Worm (Caenorhabditis elegans): ENCODE results near the gene F16G10.9.

Gene F16G10.9

ce11 chrII:2418836-2419235 is 33.4 kb upstream of the F16G10.9 start, which contains the start of gene fbxc-20:
Gene fbxc-20, plus strand, starts transcription at chrII:2419136.
- TF ChIP-seq mab-5 (tag; optimal IDR thresholded peaks at IDR 0.05) (no peak), nhr-12 (tag; optimal IDR thresholded peaks at IDR 0.05) (no peak), bed-3 (GFP tag; optimal IDR thresholded peaks at IDR 0.05) (no peak), flh-1 (GFP tag; optimal IDR thresholded peaks at IDR 0.05) (no peak)

- TF ChIP-seq mep-1 (tag; optimal IDR thresholded peaks at IDR 0.05): no peak
- no peak for TF ChIP-seq pha-4 (tag; optimal IDR thresholded peaks at IDR 0.05)
- no peak for TF ChIP-seq zip-8 (tag; optimal IDR thresholded peaks at IDR 0.05)
- no peak for TF ChIP-seq tbx-8 (GFP tag; optimal IDR thresholded peaks at IDR 0.05)
- TF ChIP-seq lin-32 (GFP tag; optimal IDR thresholded peaks at IDR 0.05): no peak
- no peak for TF ChIP-seq lsy-2 (tag; optimal IDR thresholded peaks at IDR 0.05)
- no peak for TF ChIP-seq nhr-28 (tag; optimal IDR thresholded peaks at IDR 0.05)
- no peak for TF ChIP-seq unc-120 (tag; optimal IDR thresholded peaks at IDR 0.05; ENCODE audit: poor library complexity, severe bottlenecking)
- TF ChIP-seq ztf-11 (tag; optimal IDR thresholded peaks at IDR 0.05): no peak
- TF ChIP-seq mls-2 (tag; optimal IDR thresholded peaks at IDR 0.05): no peak
These were observed 32.5 kb upstream of the F16G10.9 start, which contains the start of the genes F42G2.5 and F42G2.7 for ce11 chrII:2417889-2418288. Gene F42G2.5, minus strand, starts transcription at chrII:2417989. Gene F42G2.7, plus strand, starts transcription at chrII:2418158.

ce11 chrII:2415439-2415838 is 30.0 kb upstream of the F16G10.9 start, which contains the start of gene fbxa-4:
Gene fbxa-4, minus strand, starts transcription at chrII:2415531.
- TF ChIP-seq bed-3 (GFP tag; optimal IDR thresholded peaks at IDR 0.05) (no peak), nhr-28 (tag; optimal IDR thresholded peaks at IDR 0.05) (no peak), ztf-11 (tag; optimal IDR thresholded peaks at IDR 0.05) (no peak), ceh-83 (GFP tag; optimal IDR thresholded peaks at IDR 0.05) (no peak), lsy-2 (tag; optimal IDR thresholded peaks at IDR 0.05) (no peak), elt-1 (tag; optimal IDR thresholded peaks at IDR 0.05; ENCODE audit: borderline replicate concordance, insufficient read depth) (no peak)

ce11 chrII:2412649-2413048 is 27.3 kb upstream of the F16G10.9 start, which contains the start of gene fbxa-182:
Gene fbxa-182, minus strand, starts transcription at chrII:2412749.
- TF ChIP-seq cnd-1 (tag; optimal IDR thresholded peaks at IDR 0.05): no peak
- no peak for TF ChIP-seq nhr-2 (tag; optimal IDR thresholded peaks at IDR 0.05)
- TF ChIP-seq drap-1 (GFP tag; optimal IDR thresholded peaks at IDR 0.05): no peak
- no peak for TF ChIP-seq nhr-12 (tag; optimal IDR thresholded peaks at IDR 0.05)
- no peak for TF ChIP-seq ceh-43 (GFP tag; optimal IDR thresholded peaks at IDR 0.05)
- TF ChIP-seq hlh-1 (tag; optimal IDR thresholded peaks at IDR 0.05): no peak
- TF ChIP-seq unc-120 (tag; optimal IDR thresholded peaks at IDR 0.05; ENCODE audit: poor library complexity, severe bottlenecking): no peak

- no peak for TF ChIP-seq M03D4.4 (tag; optimal IDR thresholded peaks at IDR 0.05)
- TF ChIP-seq nhr-76 (tag; optimal IDR thresholded peaks at IDR 0.05): no peak
- TF ChIP-seq ham-2 (GFP tag; optimal IDR thresholded peaks at IDR 0.05): no peak
- no peak for TF ChIP-seq bed-3 (GFP tag; optimal IDR thresholded peaks at IDR 0.05)
- no peak for TF ChIP-seq ces-1 (GFP tag; optimal IDR thresholded peaks at IDR 0.05)
- TF ChIP-seq tbx-8 (GFP tag; optimal IDR thresholded peaks at IDR 0.05): no peak
- no peak for TF ChIP-seq elt-3 (tag; optimal IDR thresholded peaks at IDR 0.05)
- TF ChIP-seq ztf-11 (tag; optimal IDR thresholded peaks at IDR 0.05): no peak
- no peak for TF ChIP-seq blmp-1 (tag; optimal IDR thresholded peaks at IDR 0.05)
- TF ChIP-seq nhr-2 (tag; optimal IDR thresholded peaks at IDR 0.05): no peak
- no peak for TF ChIP-seq drap-1 (GFP tag; optimal IDR thresholded peaks at IDR 0.05)
- TF ChIP-seq nhr-237 (tag; optimal IDR thresholded peaks at IDR 0.05): no peak
- TF ChIP-seq nhr-12 (tag; optimal IDR thresholded peaks at IDR 0.05): no peak
- no peak for TF ChIP-seq hlh-1 (tag; optimal IDR thresholded peaks at IDR 0.05)
- no peak for TF ChIP-seq elt-1 (tag; optimal IDR thresholded peaks at IDR 0.05; ENCODE audit: borderline replicate concordance, insufficient read depth)
- TF ChIP-seq mab-5 (tag; optimal IDR thresholded peaks at IDR 0.05): no peak
- no peak for TF ChIP-seq pha-4 (tag; optimal IDR thresholded peaks at IDR 0.05)
- TF ChIP-seq ceh-83 (GFP tag; optimal IDR thresholded peaks at IDR 0.05): no peak
- TF ChIP-seq snpc-4 (tag; optimal IDR thresholded peaks at IDR 0.05): no peak
- no peak for TF ChIP-seq unc-39 (tag; optimal IDR thresholded peaks at IDR 0.05)
These were observed 26.2 kb upstream of the F16G10.9 start for ce11 chrII:2411555-2411954.

- TF ChIP-seq elt-1 (tag; optimal IDR thresholded peaks at IDR 0.05; ENCODE audit: borderline replicate concordance, insufficient read depth) (no peak), ceh-43 (GFP tag; optimal IDR thresholded peaks at IDR 0.05) (no peak), bed-3 (GFP tag; optimal IDR thresholded peaks at IDR 0.05) (no peak), ztf-11 (tag; optimal IDR thresholded peaks at IDR 0.05) (no peak), ham-2 (GFP tag; optimal IDR thresholded peaks at IDR 0.05) (no peak), ces-1 (GFP tag; optimal IDR thresholded peaks at IDR 0.05) (no peak), unc-120 (tag; optimal IDR thresholded peaks at IDR 0.05; ENCODE audit: poor library complexity, severe bottlenecking) (no peak), nhr-28 (tag; optimal IDR thresholded peaks at IDR 0.05) (no peak), unc-62 (GFP tag; optimal IDR thresholded peaks at IDR 0.05) (no peak)
These were observed 25.7 kb upstream of the F16G10.9 start for ce11 chrII:2411093-2411492.
